Fruit fly (Drosophila melanogaster) S2 (cell line): ENCODE measurements around the gene CG8209.

ENCODE experiments used
- CG8478 ChIP-seq: fragments of >200 bp; optimal IDR thresholded peaks from 2 replicates; lab custom pipeline; 2018
- CTCF ChIP-seq, 2 experiments: fragments of >200 bp; optimal IDR thresholded peaks; 2 replicates each; lab custom pipeline; 2018

DNA sequence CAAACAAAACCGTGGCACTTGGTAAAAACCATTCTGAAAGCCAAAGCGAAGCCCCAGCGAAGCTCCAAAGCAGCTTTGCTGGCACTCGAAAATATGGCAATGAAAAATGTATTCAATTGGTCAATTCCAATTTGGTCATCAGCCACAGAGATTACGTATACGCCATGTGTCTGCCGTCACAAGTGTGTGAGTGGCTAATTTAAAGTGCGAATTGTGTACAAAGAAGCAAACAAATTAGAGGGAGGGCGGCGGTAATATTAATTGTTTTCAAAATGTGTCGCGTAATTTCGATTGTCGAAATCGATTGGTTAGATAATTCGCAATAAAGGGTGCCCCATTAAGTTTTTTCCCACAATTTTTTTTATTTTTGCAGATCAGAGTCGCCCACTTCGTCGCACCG lies 26.4 kb upstream of the CG8209 start:
- TF ChIP-seq CTCF (optimal IDR thresholded peaks at IDR 0.05; lab: Kevin White, UChicago) (no peak), CG8478 (lab: Kevin White, UChicago) (no peak)
